Worm (Caenorhabditis elegans): Measurements from ENCODE around the gene B0001.5.

The B0001.5 gene

ce11 chrIV:12154195-12154677, 11.1 kb upstream of the B0001.5 start, which contains the start of gene B0001.7:
TSS of gene B0001.7 (minus strand) at chrIV:12154245.
- no peak for TF ChIP-seq ceh-34 (tag; optimal IDR thresholded peaks at IDR 0.05)
- TF ChIP-seq ttx-3 (tag; optimal IDR thresholded peaks at IDR 0.05), result no peak
- no peak for TF ChIP-seq unc-42 (tag; optimal IDR thresholded peaks at IDR 0.05)
- TF ChIP-seq ceh-19 (GFP tag; optimal IDR thresholded peaks at IDR 0.05), result no peak

DNA sequence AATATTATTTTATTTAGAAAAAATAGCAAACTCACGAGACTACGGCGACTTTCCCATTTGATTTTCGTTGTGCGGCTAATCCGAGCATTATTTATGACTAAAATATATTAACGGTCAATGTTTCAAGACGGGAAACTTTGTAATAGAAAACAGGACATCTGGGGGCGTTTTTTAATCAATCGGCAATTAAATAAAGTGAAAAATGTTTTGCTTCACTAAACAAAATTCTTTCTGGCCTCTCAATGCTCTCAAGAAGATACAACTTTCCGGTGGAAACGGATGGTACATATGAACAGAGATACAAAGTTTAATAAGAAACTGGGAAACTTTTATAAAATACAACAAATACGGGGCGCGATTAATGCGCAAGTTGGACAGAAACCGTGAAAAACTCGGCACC, 7.7 kb upstream of the B0001.5 start, which contains the start of gene B0001.2:
Gene B0001.2, minus strand, starts transcription at position 101 of the 400 bp plus-strand sequence.
- TF ChIP-seq C38D4.7 (GFP tag; optimal IDR thresholded peaks at IDR 0.05) (no peak), K09A11.1 (tag; optimal IDR thresholded peaks at IDR 0.05; ENCODE audit: insufficient read depth) (no peak), dmd-4 (tag; optimal IDR thresholded peaks at IDR 0.05; ENCODE audit: borderline replicate concordance) (no peak), K02D7.2 (tag; optimal IDR thresholded peaks at IDR 0.05) (no peak), elt-2 (tag; optimal IDR thresholded peaks at IDR 0.05) (no peak), ceh-30 (tag; optimal IDR thresholded peaks at IDR 0.05) (no peak), ttx-3 (tag; optimal IDR thresholded peaks at IDR 0.05) (no peak)

- TF ChIP-seq ceh-6 (GFP tag; optimal IDR thresholded peaks at IDR 0.05), result no peak
- no peak for TF ChIP-seq T23F11.4 (GFP tag; optimal IDR thresholded peaks at IDR 0.05)
- TF ChIP-seq Y22D7AL.16 (tag; optimal IDR thresholded peaks at IDR 0.05), result no peak
- TF ChIP-seq gmeb-2 (tag; optimal IDR thresholded peaks at IDR 0.05), result no peak
- TF ChIP-seq sox-2 (GFP tag; IDR thresholded peaks at IDR 0.05), result no peak
- TF ChIP-seq ceh-18 (tag; optimal IDR thresholded peaks at IDR 0.05), result no peak
- TF ChIP-seq lin-11 (tag; optimal IDR thresholded peaks at IDR 0.05), result no peak
- no peak for TF ChIP-seq pax-1 (tag; optimal IDR thresholded peaks at IDR 0.05)
- no peak for TF ChIP-seq sox-4 (tag; optimal IDR thresholded peaks at IDR 0.05)
- TF ChIP-seq ahr-1 (tag; optimal IDR thresholded peaks at IDR 0.05), result no peak
- TF ChIP-seq ets-4 (tag; optimal IDR thresholded peaks at IDR 0.05), result no peak
- no peak for TF ChIP-seq dmd-4 (tag; optimal IDR thresholded peaks at IDR 0.05; ENCODE audit: borderline replicate concordance)
- TF ChIP-seq syd-9 (tag; optimal IDR thresholded peaks at IDR 0.05), result no peak
- no peak for TF ChIP-seq nhr-11 (tag; optimal IDR thresholded peaks at IDR 0.05)
- TF ChIP-seq hlh-8 (tag; optimal IDR thresholded peaks at IDR 0.05), result no peak
- TF ChIP-seq ama-1 (optimal IDR thresholded peaks at IDR 0.05), result no peak
- TF ChIP-seq sdc-2 (tag; optimal IDR thresholded peaks at IDR 0.05), result no peak
- TF ChIP-seq madf-2 (tag; optimal IDR thresholded peaks at IDR 0.05), result no peak
Measured at ce11 chrIV:12149609-12150008, 6.5 kb upstream of the B0001.5 start.

DNA sequence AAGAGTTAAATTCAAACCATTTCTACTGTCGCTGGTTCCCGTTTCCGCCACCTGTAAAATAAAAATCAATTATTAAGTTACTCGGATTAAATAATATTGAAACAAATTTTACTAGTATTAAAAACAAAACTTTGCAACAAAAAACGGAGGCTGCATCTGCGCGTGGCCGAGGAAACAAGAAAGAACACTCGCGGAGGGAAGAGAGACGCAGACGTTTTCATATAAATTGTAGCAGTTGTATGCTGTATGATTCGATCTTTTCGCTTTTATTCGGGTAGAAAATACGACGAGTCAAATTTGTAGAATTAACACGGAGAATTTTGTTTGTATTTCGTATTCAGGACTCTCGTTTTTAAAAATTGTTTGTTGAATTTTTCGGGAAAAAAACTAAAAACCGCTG, 2.5 kb upstream of the B0001.5 start, which contains the start of gene B0001.3:
Gene B0001.3, minus strand, starts transcription at position 55 of the 400 bp plus-strand sequence.
- TF ChIP-seq pqm-1 (tag; optimal IDR thresholded peaks at IDR 0.05) (no peak), che-1 (tag; optimal IDR thresholded peaks at IDR 0.05) (no peak), nfya-1 (tag; optimal IDR thresholded peaks at IDR 0.05) (no peak), lim-6 (tag; optimal IDR thresholded peaks at IDR 0.05) (no peak), elt-2 (tag; optimal IDR thresholded peaks at IDR 0.05) (no peak), hlh-15 (tag; optimal IDR thresholded peaks at IDR 0.05) (no peak), pat-9 (tag; optimal IDR thresholded peaks at IDR 0.05) (no peak), dmd-4 (tag; optimal IDR thresholded peaks at IDR 0.05; ENCODE audit: borderline replicate concordance) (no peak), pha-4 (tag; optimal IDR thresholded peaks at IDR 0.05) (no peak), ama-1 (optimal IDR thresholded peaks at IDR 0.05) (no peak), ref-2 (tag; optimal IDR thresholded peaks at IDR 0.05) (no peak), sdc-2 (tag; optimal IDR thresholded peaks at IDR 0.05) (no peak), tbx-2 (tag; optimal IDR thresholded peaks at IDR 0.05) (no peak), ceh-6 (GFP tag; optimal IDR thresholded peaks at IDR 0.05) (no peak), K09A11.1 (tag; optimal IDR thresholded peaks at IDR 0.05; ENCODE audit: insufficient read depth) (no peak), F13H6.1 (tag; optimal IDR thresholded peaks at IDR 0.05) (no peak)
